Fruit fly (Drosophila melanogaster) whole organism, prepupa: ENCODE measurements around the gene CG5217.

Source experiments
- CG10631 ChIP-seq: fragments of 200-800 bp; sonication (Bioruptor generic); optimal IDR thresholded peaks from 2 replicates; lab custom pipeline; 2016; ENCODE audit warnings: missing biosample characterization, missing genetic modification characterization
- CG16779 ChIP-seq: fragments of 200-800 bp; sonication (Bioruptor generic); optimal IDR thresholded peaks from 3 replicates; lab custom pipeline; 2017; ENCODE audit warnings: missing biosample characterization, mild to moderate bottlenecking, missing genetic modification characterization
- CG6276 ChIP-seq: fragments of 200-800 bp; sonication (Bioruptor generic); optimal IDR thresholded peaks from 2 replicates; lab custom pipeline; 2017; ENCODE audit warnings: missing biosample characterization, mild to moderate bottlenecking, missing genetic modification characterization
- CG6792 ChIP-seq: fragments of 200-800 bp; sonication (Bioruptor generic); optimal IDR thresholded peaks from 3 replicates; lab custom pipeline; 2016; ENCODE audit warnings: missing biosample characterization, missing genetic modification characterization
- CG6854 ChIP-seq: fragments of 200-800 bp; sonication (Bioruptor generic); optimal IDR thresholded peaks from 2 replicates; lab custom pipeline; 2017; ENCODE audit warnings: missing biosample characterization, mild to moderate bottlenecking, missing genetic modification characterization
- CG8319 ChIP-seq: fragments of 200-800 bp; sonication (Bioruptor generic); optimal IDR thresholded peaks from 3 replicates; lab custom pipeline; 2016; ENCODE audit warnings: missing biosample characterization, missing genetic modification characterization
- Eip75B ChIP-seq: fragments of 200-800 bp; sonication (Bioruptor generic); optimal IDR thresholded peaks from 3 replicates; lab custom pipeline; 2016; ENCODE audit warnings: missing biosample characterization, missing genetic modification characterization
- Gug ChIP-seq: fragments of 200-800 bp; sonication (Bioruptor generic); IDR thresholded peaks from 2 replicates; pipeline ENCODE4 v1.3.6; 2022; ENCODE audit warnings: missing biosample characterization, missing genetic modification characterization
- Sox14 ChIP-seq: fragments of 200-800 bp; sonication (Bioruptor generic); optimal IDR thresholded peaks from 3 replicates; lab custom pipeline; 2016; ENCODE audit warnings: missing biosample characterization, missing genetic modification characterization
- achi ChIP-seq: fragments of 200-800 bp; sonication (Bioruptor generic); optimal IDR thresholded peaks from 3 replicates; lab custom pipeline; 2016; ENCODE audit warnings: missing biosample characterization, missing genetic modification characterization
- acj6 ChIP-seq: fragments of 200-800 bp; sonication (Bioruptor generic); optimal IDR thresholded peaks from 3 replicates; lab custom pipeline; 2016; ENCODE audit warnings: missing biosample characterization, missing genetic modification characterization
- dsx ChIP-seq: fragments of 200-800 bp; optimal IDR thresholded peaks from 3 replicates; lab custom pipeline; 2019; ENCODE audit warnings: missing biosample characterization, mild to moderate bottlenecking, missing genetic modification characterization, moderate library complexity; ENCODE audit not compliant: poor library complexity, severe bottlenecking
- svp ChIP-seq: fragments of 200-800 bp; sonication (Bioruptor generic); peaks from one replicate; lab custom pipeline; 2016; ENCODE audit warnings: missing biosample characterization, missing genetic modification characterization

- TF ChIP-seq Eip75B (GFP tag; lab: Kevin White, UChicago) (no peak), Gug (no peak), CG6792 (GFP tag; lab: Kevin White, UChicago) (no peak), CG16779 (tag; lab: Kevin White, UChicago) (no peak), achi (GFP tag; lab: Kevin White, UChicago) (no peak), svp (GFP tag; lab: Kevin White, UChicago) (no peak), CG10631 (GFP tag; lab: Kevin White, UChicago) (no peak), CG8319 (GFP tag; lab: Kevin White, UChicago) (no peak), acj6 (GFP tag; lab: Kevin White, UChicago) (no peak), CG6854 (GFP tag; lab: Kevin White, UChicago) (no peak), Sox14 (GFP tag; lab: Kevin White, UChicago) (no peak), CG6276 (GFP tag; lab: Kevin White, UChicago) (no peak), dsx (GFP tag; lab: Kevin White, UChicago) (no peak)
Observed at dm6 chr3R:19223369-19223768, 24.6 kb downstream of the CG5217 start.
